Worm (Caenorhabditis elegans) whole organism, mixed stage, embryonic: Measurements from ENCODE around the gene R13H4.5.

Experiments used
- ceh-43 ChIP-seq: fragments of 200-800 bp; sonication (Bioruptor generic); optimal IDR thresholded peaks from 2 replicates; lab custom pipeline; 2018; ENCODE audit warnings: mild to moderate bottlenecking, missing genetic modification characterization, moderate library complexity, missing compliant biosample characterization
- sem-2 ChIP-seq: fragments of 200-800 bp; sonication (Bioruptor generic); optimal IDR thresholded peaks from 2 replicates; lab custom pipeline; 2018; ENCODE audit warnings: mild to moderate bottlenecking, missing genetic modification characterization, missing compliant biosample characterization
- unc-62 ChIP-seq: fragments of 150-350 bp; optimal IDR thresholded peaks from 2 replicates; lab custom pipeline; 2014; ENCODE audit warnings: missing biosample characterization, missing genetic modification reagents, missing genetic modification characterization

ce11 chrV:11853723-11854122, 6.8 kb upstream of the R13H4.5 start:
- TF ChIP-seq sem-2, result no peak
- TF ChIP-seq ceh-43, result no peak
- TF ChIP-seq unc-62, result no peak
